Worm (Caenorhabditis elegans) whole organism, L1 larva: Measurements from ENCODE around the gene B0228.8.

Experiments used
- alr-1 ChIP-seq: fragments of 200-800 bp; sonication (Bioruptor generic); optimal IDR thresholded peaks from 2 replicates; lab custom pipeline; 2018; ENCODE audit warnings: borderline replicate concordance, mild to moderate bottlenecking, missing genetic modification characterization, missing compliant biosample characterization
- ama-1 ChIP-seq: fragments of 150-350 bp; optimal IDR thresholded peaks from 2 replicates; lab custom pipeline; 2014
- egl-27 ChIP-seq, 2 experiments: fragments of 150-350 bp in 1 of 2; sonication (generic microtip); optimal IDR thresholded peaks; 3 replicates each; lab custom pipeline; 2017 to 2018; ENCODE audit warnings: missing biosample characterization in 2 of 2, missing genetic modification characterization in 2 of 2, missing genetic modification reagents in 2 of 2
- elt-3 ChIP-seq, 6 experiments: fragments of 150-350 bp in 1 of 6; sonication (generic microtip); optimal IDR thresholded peaks; 2 replicates each; lab custom pipeline; 2017 to 2018; ENCODE audit warnings: missing biosample characterization in 6 of 6, missing genetic modification characterization in 6 of 6, inconsistent platforms in 1 of 6
- lin-13 ChIP-seq: fragments of 150-350 bp; optimal IDR thresholded peaks from 2 replicates; lab custom pipeline; 2014; ENCODE audit warnings: missing biosample characterization, missing genetic modification reagents, missing genetic modification characterization
- lir-3 ChIP-seq: sonication (generic microtip); optimal IDR thresholded peaks from 2 replicates; lab custom pipeline; 2016; ENCODE audit warnings: mild to moderate bottlenecking, missing genetic modification characterization, moderate library complexity, missing compliant biosample characterization; ENCODE audit not compliant: poor library complexity
- swsn-7 ChIP-seq: sonication (generic microtip); optimal IDR thresholded peaks from 2 replicates; lab custom pipeline; 2016; ENCODE audit warnings: missing genetic modification characterization, missing compliant biosample characterization

DNA sequence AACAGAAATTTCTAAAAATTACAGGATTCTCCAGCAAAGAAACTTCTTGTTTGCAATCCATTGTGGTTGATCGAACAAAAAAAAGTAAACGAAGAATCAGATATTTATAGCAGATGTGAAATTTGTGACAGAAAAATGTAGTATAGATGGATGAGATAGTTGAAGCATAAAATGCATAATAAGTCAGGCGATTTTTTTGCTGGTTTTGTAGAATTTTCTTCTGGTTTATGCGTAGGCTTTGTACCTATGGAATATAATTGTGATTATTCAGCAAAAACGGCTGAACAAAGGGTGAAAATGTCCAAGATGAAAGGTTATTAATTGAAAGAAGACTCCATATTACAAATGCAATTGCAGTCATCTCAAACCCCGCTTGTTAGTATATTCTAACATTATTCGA, 4.1 kb upstream of the B0228.8 start, which contains the start of gene srh-39:
- no peak for TF ChIP-seq lin-13 (GFP tag; lab: Kevin White, UChicago)
- TF ChIP-seq alr-1 (tag; lab: Kevin White, UChicago), result no peak
- no peak for TF ChIP-seq elt-3 (tag; optimal IDR thresholded peaks at IDR 0.05; lab: Kevin White, UChicago)
- no peak for TF ChIP-seq swsn-7 (tag; lab: Kevin White, UChicago)
- TF ChIP-seq lir-3 (tag; lab: Kevin White, UChicago), result no peak
- no peak for TF ChIP-seq ama-1 (lab: Kevin White, UChicago)
- TF ChIP-seq egl-27 (tag; optimal IDR thresholded peaks at IDR 0.05; lab: Kevin White, UChicago), result no peak
